1 fruit fly cellular context compared by ENCODE assay signal in genomic region chr3R:22596450-22596849, dm6.
TF ChIP-seq lines count a peak whose summit lies in the region.

No protein-coding gene starts in this region.

TF ChIP-seq in whole organism, embryonic, 481 proteins besides CTCF, POLR2A, EP300 and RAD21 (continued from another document and continues in another):
- TF ChIP-seq Dll (GFP tag; IDR thresholded peaks at IDR 0.05; lab: Robert Waterston, UW; ENCODE audit: partially characterized antibody) (no peak), Ravus (GFP tag; IDR thresholded peaks at IDR 0.05; lab: Robert Waterston, UW) (no peak), CG12744 (GFP tag; optimal IDR thresholded peaks at IDR 0.05; lab: Kevin White, UChicago) (peak; percentile 29), CrebB (tag; optimal IDR thresholded peaks at IDR 0.05; lab: Kevin White, UChicago) (peak; percentile 12), CG8944 (GFP tag; optimal IDR thresholded peaks at IDR 0.05; lab: Kevin White, UChicago) (peak; percentile 5), Tbp (GFP tag; optimal IDR thresholded peaks at IDR 0.05; lab: Kevin White, UChicago) (no peak), CG9876 (GFP tag; optimal IDR thresholded peaks at IDR 0.05; lab: Kevin White, UChicago) (no peak), CG2678 (tag; optimal IDR thresholded peaks at IDR 0.05; lab: Kevin White, UChicago) (peak; percentile 68), BtbVII (GFP tag; optimal IDR thresholded peaks at IDR 0.05; lab: Kevin White, UChicago) (peak; percentile 59), CG6689 (GFP tag; IDR thresholded peaks at IDR 0.05; lab: Robert Waterston, UW) (peak; percentile 36), bsh (GFP tag; optimal IDR thresholded peaks at IDR 0.05; lab: Kevin White, UChicago) (peak in 1 of 2 experiments; percentile 55), pnt (GFP tag; optimal IDR thresholded peaks at IDR 0.05; lab: Kevin White, UChicago) (peak; percentile 30), Gug (GFP tag; IDR thresholded peaks at IDR 0.05; lab: Robert Waterston, UW) (no peak), Ada2b (GFP tag; IDR thresholded peaks at IDR 0.05; lab: Robert Waterston, UW) (no peak), CG34376 (GFP tag; optimal IDR thresholded peaks at IDR 0.05; lab: Kevin White, UChicago) (peak; percentile 33), CG14050 (GFP tag; IDR thresholded peaks at IDR 0.05; lab: Robert Waterston, UW) (0 out of 3 replicates have a peak, but pooled peaks have one; percentile 23), CG15073 (GFP tag; optimal IDR thresholded peaks at IDR 0.05; lab: Kevin White, UChicago) (no peak), Atf3 (GFP tag; optimal IDR thresholded peaks at IDR 0.05; lab: Kevin White, UChicago) (no peak), CkIIα-i1 (GFP tag; IDR thresholded peaks at IDR 0.05; lab: Robert Waterston, UW) (no peak), MESR4 (GFP tag; optimal IDR thresholded peaks at IDR 0.05; lab: Kevin White, UChicago) (no peak), C15 (GFP tag; IDR thresholded peaks at IDR 0.05; lab: Robert Waterston, UW) (no peak), lola (GFP tag; optimal IDR thresholded peaks at IDR 0.05; lab: Kevin White, UChicago) (peak in 1 of 3 experiments; percentile 30), CG15601 (tag; optimal IDR thresholded peaks at IDR 0.05; lab: Kevin White, UChicago) (peak; percentile 66), CG3847 (GFP tag; IDR thresholded peaks at IDR 0.05; lab: Robert Waterston, UW) (no peak), klu (GFP tag; IDR thresholded peaks at IDR 0.05; lab: Robert Waterston, UW) (no peak), gfzf (GFP tag; optimal IDR thresholded peaks at IDR 0.05; lab: Kevin White, UChicago) (no peak), shn (GFP tag; optimal IDR thresholded peaks at IDR 0.05; lab: Kevin White, UChicago) (no peak), Poxn (GFP tag; IDR thresholded peaks at IDR 0.05; lab: Robert Waterston, UW) (no peak), schlank (tag; optimal IDR thresholded peaks at IDR 0.05; lab: Kevin White, UChicago) (peak; percentile 46), CG8359 (GFP tag; optimal IDR thresholded peaks at IDR 0.05; lab: Kevin White, UChicago; ENCODE audit: borderline replicate concordance) (peak; percentile 27), CG10267 (tag; optimal IDR thresholded peaks at IDR 0.05; lab: Kevin White, UChicago) (no peak), ewg (GFP tag; optimal IDR thresholded peaks at IDR 0.05; lab: Kevin White, UChicago) (peak; percentile 21), PHDP (tag; optimal IDR thresholded peaks at IDR 0.05; lab: Kevin White, UChicago) (peak; percentile 32), CG1529 (GFP tag; optimal IDR thresholded peaks at IDR 0.05; lab: Kevin White, UChicago) (peak; percentile 36), CG7987 (GFP tag; optimal IDR thresholded peaks at IDR 0.05; lab: Kevin White, UChicago) (peak; percentile 76), stwl (tag; optimal IDR thresholded peaks at IDR 0.05; lab: Kevin White, UChicago) (no peak), CG32767 (GFP tag; IDR thresholded peaks at IDR 0.05; lab: Robert Waterston, UW) (peak; percentile 41; the same call in 1 of the 2 replicates), Asciz (GFP tag; optimal IDR thresholded peaks at IDR 0.05; lab: Kevin White, UChicago) (peak; percentile 65), luna (GFP tag; optimal IDR thresholded peaks at IDR 0.05; lab: Kevin White, UChicago) (peak; percentile 40), CG6683 (GFP tag; optimal IDR thresholded peaks at IDR 0.05; lab: Kevin White, UChicago) (peak; percentile 37), CG13287 (GFP tag; IDR thresholded peaks at IDR 0.05; lab: Robert Waterston, UW; ENCODE audit: partially characterized antibody) (no peak), E2f2 (GFP tag; IDR thresholded peaks at IDR 0.05; lab: Robert Waterston, UW) (peak; percentile 33; the same call in 1 of the 2 replicates), CG13894 (tag; optimal IDR thresholded peaks at IDR 0.05; lab: Kevin White, UChicago) (no peak), Meics (GFP tag; optimal IDR thresholded peaks at IDR 0.05; lab: Kevin White, UChicago) (peak; percentile 50), CG7839 (tag; optimal IDR thresholded peaks at IDR 0.05; lab: Kevin White, UChicago) (no peak), tup (GFP tag; optimal IDR thresholded peaks at IDR 0.05; lab: Kevin White, UChicago) (peak; percentile 19), fd96Cb (tag; optimal IDR thresholded peaks at IDR 0.05; lab: Kevin White, UChicago) (peak; percentile 4), dmrt11E (tag; optimal IDR thresholded peaks at IDR 0.05; lab: Kevin White, UChicago) (peak; percentile 48), grau (tag; optimal IDR thresholded peaks at IDR 0.05; lab: Kevin White, UChicago) (no peak), zf30C (GFP tag; optimal IDR thresholded peaks at IDR 0.05; lab: Kevin White, UChicago) (no peak), Stat92E (GFP tag; optimal IDR thresholded peaks at IDR 0.05; lab: Kevin White, UChicago) (no peak), CG17802 (tag; optimal IDR thresholded peaks at IDR 0.05; lab: Kevin White, UChicago) (no peak), gro (GFP tag; optimal IDR thresholded peaks at IDR 0.05; lab: Kevin White, UChicago) (peak; percentile 47), Atf6 (GFP tag; IDR thresholded peaks at IDR 0.05; lab: Robert Waterston, UW) (peak; percentile 78), CG10959 (GFP tag; IDR thresholded peaks at IDR 0.05; lab: Robert Waterston, UW) (peak; percentile 5; the same call in 1 of the 2 replicates), hbn (GFP tag; IDR thresholded peaks at IDR 0.05; lab: Robert Waterston, UW; ENCODE audit: partially characterized antibody) (no peak), p53 (GFP tag; optimal IDR thresholded peaks at IDR 0.05; lab: Kevin White, UChicago) (peak; percentile 54), da (GFP tag; optimal IDR thresholded peaks at IDR 0.05; lab: Kevin White, UChicago) (no peak), Usf (GFP tag; optimal IDR thresholded peaks at IDR 0.05; lab: Kevin White, UChicago) (no peak), Camta (GFP tag; optimal IDR thresholded peaks at IDR 0.05; lab: Kevin White, UChicago) (peak; percentile 31), Nf-YB (GFP tag; optimal IDR thresholded peaks at IDR 0.05; lab: Kevin White, UChicago) (no peak), Trl (optimal IDR thresholded peaks at IDR 0.05; lab: Kevin White, UChicago) (no peak), Trl (GFP tag; optimal IDR thresholded peaks at IDR 0.05; lab: Kevin White, UChicago) (peak; percentile 67), CG2875 (GFP tag; optimal IDR thresholded peaks at IDR 0.05; lab: Kevin White, UChicago) (peak; percentile 27), CG4328 (GFP tag; optimal IDR thresholded peaks at IDR 0.05; lab: Kevin White, UChicago) (no peak), CG4404 (GFP tag; IDR thresholded peaks at IDR 0.05; lab: Robert Waterston, UW) (no peak), Side (GFP tag; optimal IDR thresholded peaks at IDR 0.05; lab: Kevin White, UChicago) (peak; percentile 32), CG1647 (GFP tag; optimal IDR thresholded peaks at IDR 0.05; lab: Kevin White, UChicago) (no peak), CG2712 (tag; optimal IDR thresholded peaks at IDR 0.05; lab: Kevin White, UChicago) (peak; percentile 7), stc (GFP tag; IDR thresholded peaks at IDR 0.05; lab: Robert Waterston, UW) (peak; percentile 26; the same call in 1 of the 2 replicates), Blimp-1 (GFP tag; optimal IDR thresholded peaks at IDR 0.05; lab: Kevin White, UChicago) (peak; percentile 39), jumu (GFP tag; optimal IDR thresholded peaks at IDR 0.05; lab: Kevin White, UChicago) (no peak), vvl (GFP tag; IDR thresholded peaks at IDR 0.05; lab: Robert Waterston, UW) (peak; percentile 43; the same call in 1 of the 2 replicates), CG4820 (GFP tag; optimal IDR thresholded peaks at IDR 0.05; lab: Kevin White, UChicago) (peak; percentile 14), ken (GFP tag; IDR thresholded peaks at IDR 0.05; lab: Robert Waterston, UW) (no peak), CG17359 (tag; optimal IDR thresholded peaks at IDR 0.05; lab: Kevin White, UChicago) (peak; percentile 59), GATAe (GFP tag; conservative IDR thresholded peaks at IDR 0.05; lab: Robert Waterston, UW) (no peak), CG10565 (GFP tag; optimal IDR thresholded peaks at IDR 0.05; lab: Kevin White, UChicago) (no peak), Ets97D (GFP tag; optimal IDR thresholded peaks at IDR 0.05; lab: Kevin White, UChicago) (no peak), HmgZ (tag; optimal IDR thresholded peaks at IDR 0.05; lab: Kevin White, UChicago) (peak; percentile 56), h (optimal IDR thresholded peaks at IDR 0.05; lab: Kevin White, UChicago) (no peak), CG18599 (GFP tag; optimal IDR thresholded peaks at IDR 0.05; lab: Kevin White, UChicago) (peak; percentile 55), CG10979 (tag; optimal IDR thresholded peaks at IDR 0.05; lab: Kevin White, UChicago) (no peak), CG9817 (tag; optimal IDR thresholded peaks at IDR 0.05; lab: Kevin White, UChicago) (peak; percentile 7), psq (GFP tag; optimal IDR thresholded peaks at IDR 0.05; lab: Kevin White, UChicago) (no peak), CG11093 (GFP tag; IDR thresholded peaks at IDR 0.05; lab: Robert Waterston, UW) (peak; percentile 7; the same call in 1 of the 3 replicates), CG6175 (GFP tag; IDR thresholded peaks at IDR 0.05; lab: Robert Waterston, UW) (no peak), CG13424 (tag; optimal IDR thresholded peaks at IDR 0.05; lab: Kevin White, UChicago) (peak; percentile 7), CG12391 (tag; optimal IDR thresholded peaks at IDR 0.05; lab: Kevin White, UChicago) (peak; percentile 11), CG2199 (GFP tag; IDR thresholded peaks at IDR 0.05; lab: Robert Waterston, UW) (peak; percentile 57; the same call in 1 of the 3 replicates), CG6654 (GFP tag; optimal IDR thresholded peaks at IDR 0.05; lab: Kevin White, UChicago) (no peak), CG2889 (GFP tag; IDR thresholded peaks at IDR 0.05; lab: Robert Waterston, UW) (no peak), CG3163 (GFP tag; optimal IDR thresholded peaks at IDR 0.05; lab: Kevin White, UChicago) (no peak), CG8281 (tag; optimal IDR thresholded peaks at IDR 0.05; lab: Kevin White, UChicago) (peak; percentile 38), CG5245 (GFP tag; optimal IDR thresholded peaks at IDR 0.05; lab: Kevin White, UChicago) (no peak), sim (GFP tag; IDR thresholded peaks at IDR 0.05; lab: Robert Waterston, UW) (peak; percentile 29; the same call in 1 of the 2 replicates), CG10209 (GFP tag; optimal IDR thresholded peaks at IDR 0.05; lab: Kevin White, UChicago) (peak; percentile 62), fru (optimal IDR thresholded peaks at IDR 0.05; lab: Kevin White, UChicago) (no peak), CG7786 (GFP tag; optimal IDR thresholded peaks at IDR 0.05; lab: Kevin White, UChicago) (peak; percentile 32), tin (GFP tag; optimal IDR thresholded peaks at IDR 0.05; lab: Kevin White, UChicago) (no peak), CG3726 (GFP tag; IDR thresholded peaks at IDR 0.05; lab: Robert Waterston, UW) (peak; percentile 57; the same call in 1 of the 3 replicates), dmrt99B (tag; optimal IDR thresholded peaks at IDR 0.05; lab: Kevin White, UChicago) (peak; percentile 34), CG8388 (GFP tag; optimal IDR thresholded peaks at IDR 0.05; lab: Kevin White, UChicago) (no peak), D (optimal IDR thresholded peaks at IDR 0.05; lab: Kevin White, UChicago) (no peak), D (GFP tag; optimal IDR thresholded peaks at IDR 0.05; lab: Kevin White, UChicago) (peak; percentile 1), Atf-2 (GFP tag; optimal IDR thresholded peaks at IDR 0.05; lab: Kevin White, UChicago) (peak; percentile 26), crc (GFP tag; optimal IDR thresholded peaks at IDR 0.05; lab: Kevin White, UChicago) (no peak), zfh2 (GFP tag; optimal IDR thresholded peaks at IDR 0.05; lab: Kevin White, UChicago) (no peak), emc (GFP tag; optimal IDR thresholded peaks at IDR 0.05; lab: Kevin White, UChicago) (no peak), bigmax (GFP tag; optimal IDR thresholded peaks at IDR 0.05; lab: Kevin White, UChicago) (no peak), CG16779 (GFP tag; IDR thresholded peaks at IDR 0.05; lab: Robert Waterston, UW) (no peak), seq (GFP tag; IDR thresholded peaks at IDR 0.05; lab: Robert Waterston, UW) (peak; percentile 85), Xbp1 (GFP tag; optimal IDR thresholded peaks at IDR 0.05; lab: Kevin White, UChicago) (no peak), CG7357 (GFP tag; IDR thresholded peaks at IDR 0.05; lab: Robert Waterston, UW) (no peak), sens-2 (GFP tag; IDR thresholded peaks at IDR 0.05; lab: Robert Waterston, UW) (peak; percentile 60), CG3995 (GFP tag; optimal IDR thresholded peaks at IDR 0.05; lab: Kevin White, UChicago) (no peak), wek (GFP tag; optimal IDR thresholded peaks at IDR 0.05; lab: Kevin White, UChicago) (peak; percentile 59), Sry-β (GFP tag; optimal IDR thresholded peaks at IDR 0.05; lab: Kevin White, UChicago) (no peak), Sry-δ (GFP tag; optimal IDR thresholded peaks at IDR 0.05; lab: Kevin White, UChicago) (no peak), cas (GFP tag; IDR thresholded peaks at IDR 0.05; lab: Robert Waterston, UW) (no peak), CG6272 (GFP tag; IDR thresholded peaks at IDR 0.05; lab: Robert Waterston, UW) (no peak), Chrac-16 (GFP tag; optimal IDR thresholded peaks at IDR 0.05; lab: Kevin White, UChicago) (no peak), YL-1 (GFP tag; optimal IDR thresholded peaks at IDR 0.05; lab: Kevin White, UChicago) (no peak), Abd-B (GFP tag; optimal IDR thresholded peaks at IDR 0.05; lab: Kevin White, UChicago) (no peak), CG7745 (tag; optimal IDR thresholded peaks at IDR 0.05; lab: Kevin White, UChicago) (no peak), CG13123 (GFP tag; optimal IDR thresholded peaks at IDR 0.05; lab: Kevin White, UChicago) (peak; percentile 40), Myb (GFP tag; optimal IDR thresholded peaks at IDR 0.05; lab: Kevin White, UChicago) (no peak), Six4 (GFP tag; optimal IDR thresholded peaks at IDR 0.05; lab: Kevin White, UChicago) (no peak), odd (GFP tag; optimal IDR thresholded peaks at IDR 0.05; lab: Kevin White, UChicago) (peak; percentile 18), CG15696 (tag; optimal IDR thresholded peaks at IDR 0.05; lab: Kevin White, UChicago) (peak; percentile 45), slou (GFP tag; optimal IDR thresholded peaks at IDR 0.05; lab: Kevin White, UChicago) (no peak), ind (GFP tag; optimal IDR thresholded peaks at IDR 0.05; lab: Kevin White, UChicago) (no peak), CG2120 (GFP tag; optimal IDR thresholded peaks at IDR 0.05; lab: Kevin White, UChicago) (no peak), Max (GFP tag; optimal IDR thresholded peaks at IDR 0.05; lab: Kevin White, UChicago) (no peak), ems (GFP tag; optimal IDR thresholded peaks at IDR 0.05; lab: Kevin White, UChicago) (no peak)
